Fruit fly (Drosophila melanogaster) whole organism, embryonic: ENCODE data around the gene Gcna.

Source experiments
- B-H1 ChIP-seq: fragments of 200-800 bp; sonication (Bioruptor generic); IDR thresholded peaks from 3 replicates; pipeline ENCODE4 v1.3.6; 2022; ENCODE audit warnings: missing biosample characterization, missing genetic modification characterization
- CG10209 ChIP-seq: fragments of 200-800 bp; sonication (Bioruptor generic); optimal IDR thresholded peaks from 3 replicates; lab custom pipeline; 2017; ENCODE audit warnings: missing biosample characterization, mild to moderate bottlenecking, missing genetic modification characterization, missing genetic modification reagents
- CG11093 ChIP-seq: fragments of 200-800 bp; sonication (Bioruptor generic); IDR thresholded peaks from 3 replicates; pipeline ENCODE4 v1.3.6; 2022; ENCODE audit warnings: missing biosample characterization, missing genetic modification characterization
- CG12659 ChIP-seq: fragments of 200-800 bp; sonication (Bioruptor generic); optimal IDR thresholded peaks from 3 replicates; lab custom pipeline; 2017; ENCODE audit warnings: mild to moderate bottlenecking, missing biosample characterization, missing genetic modification reagents, missing genetic modification characterization
- CG13424 ChIP-seq: fragments of 200-800 bp; sonication (Bioruptor generic); optimal IDR thresholded peaks from 2 replicates; lab custom pipeline; 2019; ENCODE audit warnings: missing biosample characterization, mild to moderate bottlenecking, missing genetic modification characterization, moderate library complexity
- CG14710 ChIP-seq: fragments of 200-800 bp; sonication (Bioruptor generic); optimal IDR thresholded peaks from 3 replicates; lab custom pipeline; 2019; ENCODE audit warnings: missing biosample characterization, mild to moderate bottlenecking, missing genetic modification characterization, moderate library complexity
- CG16779 ChIP-seq: fragments of 200-800 bp; sonication (Bioruptor generic); IDR thresholded peaks from 2 replicates; pipeline ENCODE4 v1.3.6; 2022; ENCODE audit warnings: missing biosample characterization, missing genetic modification characterization
- CG1792 ChIP-seq: fragments of 200-800 bp; sonication (Bioruptor generic); optimal IDR thresholded peaks from 2 replicates; lab custom pipeline; 2016; ENCODE audit warnings: missing biosample characterization, missing genetic modification characterization
- CG3065 ChIP-seq: fragments of 200-800 bp; sonication (Bioruptor generic); optimal IDR thresholded peaks from 2 replicates; lab custom pipeline; 2016; ENCODE audit warnings: missing biosample characterization, missing genetic modification characterization
- CG31388 ChIP-seq: fragments of 200-800 bp; sonication (Bioruptor generic); optimal IDR thresholded peaks from 2 replicates; lab custom pipeline; 2016; ENCODE audit warnings: missing biosample characterization, missing genetic modification characterization
- CG4328 ChIP-seq: fragments of 200-800 bp; sonication (Bioruptor generic); optimal IDR thresholded peaks from 3 replicates; lab custom pipeline; 2017; ENCODE audit warnings: missing biosample characterization, missing genetic modification reagents, missing genetic modification characterization
- CG6654 ChIP-seq: fragments of 200-800 bp; sonication (Bioruptor generic); optimal IDR thresholded peaks from 2 replicates; lab custom pipeline; 2017; ENCODE audit warnings: missing biosample characterization, mild to moderate bottlenecking, missing genetic modification characterization
- CG6854 ChIP-seq: fragments of 200-800 bp; sonication (Bioruptor generic); optimal IDR thresholded peaks from 3 replicates; lab custom pipeline; 2017; ENCODE audit warnings: missing biosample characterization, mild to moderate bottlenecking, missing genetic modification characterization
- CG7556 ChIP-seq: fragments of 200-800 bp; sonication (Bioruptor generic); optimal IDR thresholded peaks from 2 replicates; lab custom pipeline; 2017; ENCODE audit warnings: missing biosample characterization, mild to moderate bottlenecking, missing genetic modification characterization
- CG8290 ChIP-seq, 3 experiments: fragments of 200-800 bp; sonication (Bioruptor generic); optimal IDR thresholded peaks; 2 replicates each; lab custom pipeline; 2016 to 2019; ENCODE audit warnings: missing biosample characterization in 3 of 3, missing genetic modification characterization in 3 of 3, mild to moderate bottlenecking in 2 of 3, moderate library complexity in 1 of 3
- CG9797 ChIP-seq: fragments of 200-800 bp; sonication (Bioruptor generic); optimal IDR thresholded peaks from 3 replicates; lab custom pipeline; 2018; ENCODE audit warnings: missing biosample characterization, mild to moderate bottlenecking, missing genetic modification characterization
- CG9876 ChIP-seq: fragments of 200-800 bp; sonication (Bioruptor generic); optimal IDR thresholded peaks from 2 replicates; lab custom pipeline; 2016; ENCODE audit warnings: missing biosample characterization, missing genetic modification characterization
- Dip2 ChIP-seq: fragments of 200-800 bp; sonication (Bioruptor generic); IDR thresholded peaks from 2 replicates; pipeline ENCODE4 v1.3.6; 2022; ENCODE audit warnings: missing biosample characterization, missing genetic modification characterization
- Dref ChIP-seq: fragments of 200-800 bp; sonication (Bioruptor generic); IDR thresholded peaks from 2 replicates; pipeline ENCODE4 v1.3.6; 2022; ENCODE audit warnings: missing biosample characterization, missing genetic modification characterization
- Gsc ChIP-seq: fragments of 200-800 bp; sonication (Bioruptor generic); IDR thresholded peaks from 2 replicates; pipeline ENCODE4 v1.3.6; 2022; ENCODE audit warnings: missing biosample characterization, missing genetic modification characterization
- HLH54F ChIP-seq: fragments of 200-800 bp; sonication (Bioruptor generic); optimal IDR thresholded peaks from 3 replicates; lab custom pipeline; 2016; ENCODE audit warnings: missing biosample characterization, missing genetic modification characterization
- Hey ChIP-seq: fragments of 200-800 bp; sonication (Bioruptor generic); optimal IDR thresholded peaks from 3 replicates; lab custom pipeline; 2018; ENCODE audit warnings: missing biosample characterization, mild to moderate bottlenecking, missing genetic modification characterization
- Lim3 ChIP-seq: fragments of 200-800 bp; sonication (Bioruptor generic); IDR thresholded peaks from 2 replicates; pipeline ENCODE4 v1.3.6; 2022; ENCODE audit warnings: missing biosample characterization, missing genetic modification characterization
- NfI ChIP-seq: fragments of 200-800 bp; sonication (Bioruptor generic); optimal IDR thresholded peaks from 3 replicates; lab custom pipeline; 2018; ENCODE audit warnings: missing biosample characterization, mild to moderate bottlenecking, missing genetic modification characterization, moderate library complexity
- Pdp1 ChIP-seq, 2 experiments: fragments of 200-800 bp; sonication (Bioruptor generic); optimal IDR thresholded peaks; 3 replicates each; lab custom pipeline; 2016; ENCODE audit warnings: missing biosample characterization in 2 of 2, missing genetic modification characterization in 2 of 2, mild to moderate bottlenecking in 1 of 2, moderate library complexity in 1 of 2
- aop ChIP-seq: fragments of 200-800 bp; sonication (Bioruptor generic); IDR thresholded peaks from 2 replicates; pipeline ENCODE4 v1.3.6; 2022; ENCODE audit warnings: missing biosample characterization, missing genetic modification characterization
- ara ChIP-seq: fragments of 200-800 bp; sonication (Bioruptor generic); IDR thresholded peaks from 2 replicates; pipeline ENCODE4 v1.3.6; 2022; ENCODE audit warnings: missing biosample characterization, missing genetic modification characterization
- cg ChIP-seq: fragments of 200-800 bp; sonication (Bioruptor generic); optimal IDR thresholded peaks from 3 replicates; lab custom pipeline; 2019; ENCODE audit warnings: missing biosample characterization, mild to moderate bottlenecking, missing genetic modification characterization, moderate library complexity
- chif ChIP-seq, 2 experiments: fragments of 200-800 bp; sonication (Bioruptor generic); optimal IDR thresholded peaks; 3 replicates each; lab custom pipeline; 2016; ENCODE audit warnings: missing biosample characterization in 2 of 2, missing genetic modification characterization in 2 of 2
- da ChIP-seq: fragments of 200-800 bp; sonication (Bioruptor generic); optimal IDR thresholded peaks from 2 replicates; lab custom pipeline; 2016; ENCODE audit warnings: missing biosample characterization, missing genetic modification characterization
- esg ChIP-seq: fragments of 200-800 bp; sonication (Bioruptor generic); conservative IDR thresholded peaks from 2 replicates; pipeline ENCODE4 v1.3.6; 2022; ENCODE audit warnings: missing biosample characterization, missing genetic modification characterization
- fd96Cb ChIP-seq: fragments of 200-800 bp; sonication (Bioruptor generic); optimal IDR thresholded peaks from 2 replicates; lab custom pipeline; 2018; ENCODE audit warnings: missing biosample characterization, mild to moderate bottlenecking, missing genetic modification characterization, moderate library complexity
- h ChIP-seq: fragments of >200 bp; optimal IDR thresholded peaks from 2 replicates; lab custom pipeline; 2017
- hbn ChIP-seq: fragments of 200-800 bp; sonication (Bioruptor generic); IDR thresholded peaks from 2 replicates; pipeline ENCODE4 v1.3.6; 2022; ENCODE audit warnings: missing biosample characterization, missing genetic modification characterization; ENCODE audit not compliant: partially characterized antibody
- lbe ChIP-seq: fragments of 200-800 bp; sonication (Bioruptor generic); optimal IDR thresholded peaks from 2 replicates; lab custom pipeline; 2016; ENCODE audit warnings: missing biosample characterization, mild to moderate bottlenecking, missing genetic modification characterization
- lilli ChIP-seq: fragments of 200-800 bp; sonication (Bioruptor generic); optimal IDR thresholded peaks from 3 replicates; lab custom pipeline; 2016; ENCODE audit warnings: missing biosample characterization, missing genetic modification characterization
- lov ChIP-seq, 2 experiments: fragments of 200-800 bp in 1 of 2; fragments of >200 bp in 1 of 2; sonication (Bioruptor generic) in 1 of 2; IDR thresholded peaks in 1 of 2; optimal IDR thresholded peaks in 1 of 2; 2 replicates in 1 of 2; 3 replicates in 1 of 2; pipeline versions ENCODE4 v1.3.6 to Lab custom; 2017 to 2022; ENCODE audit warnings: missing biosample characterization in 1 of 2, missing genetic modification characterization in 1 of 2
- nau ChIP-seq: fragments of 200-800 bp; sonication (Bioruptor generic); optimal IDR thresholded peaks from 3 replicates; lab custom pipeline; 2017; ENCODE audit warnings: missing biosample characterization, mild to moderate bottlenecking, missing genetic modification characterization, missing genetic modification reagents
- phol ChIP-seq: fragments of 200-800 bp; sonication (Bioruptor generic); optimal IDR thresholded peaks from 3 replicates; lab custom pipeline; 2018; ENCODE audit warnings: missing biosample characterization, mild to moderate bottlenecking, missing genetic modification characterization, moderate library complexity
- pita ChIP-seq: fragments of 200-800 bp; sonication (Bioruptor generic); optimal IDR thresholded peaks from 2 replicates; lab custom pipeline; 2017; ENCODE audit warnings: missing biosample characterization, mild to moderate bottlenecking, missing genetic modification characterization
- pnt ChIP-seq: fragments of 200-800 bp; sonication (Bioruptor generic); optimal IDR thresholded peaks from 3 replicates; lab custom pipeline; 2016; ENCODE audit warnings: missing biosample characterization, missing genetic modification characterization
- repo ChIP-seq: fragments of 200-800 bp; sonication (Bioruptor generic); optimal IDR thresholded peaks from 2 replicates; lab custom pipeline; 2016; ENCODE audit warnings: missing biosample characterization, missing genetic modification characterization
- ro ChIP-seq: fragments of 200-800 bp; sonication (Bioruptor generic); IDR thresholded peaks from 2 replicates; pipeline ENCODE4 v1.3.6; 2022; ENCODE audit warnings: missing biosample characterization, missing genetic modification characterization
- run ChIP-seq: fragments of 200-800 bp; sonication (Bioruptor generic); optimal IDR thresholded peaks from 3 replicates; lab custom pipeline; 2018; ENCODE audit warnings: missing biosample characterization, mild to moderate bottlenecking, missing genetic modification characterization
- slou ChIP-seq: fragments of 200-800 bp; sonication (Bioruptor generic); optimal IDR thresholded peaks from 3 replicates; lab custom pipeline; 2016; ENCODE audit warnings: missing biosample characterization, missing genetic modification characterization
- slp2 ChIP-seq: fragments of 200-800 bp; sonication (Bioruptor generic); optimal IDR thresholded peaks from 2 replicates; lab custom pipeline; 2016; ENCODE audit warnings: missing biosample characterization, missing genetic modification characterization
- tin ChIP-seq: fragments of 200-800 bp; sonication (Bioruptor generic); optimal IDR thresholded peaks from 3 replicates; lab custom pipeline; 2016; ENCODE audit warnings: missing biosample characterization, missing genetic modification characterization
- tna ChIP-seq: fragments of 200-800 bp; sonication (Bioruptor generic); IDR thresholded peaks from 2 replicates; pipeline ENCODE4 v1.3.6; 2022; ENCODE audit warnings: missing biosample characterization, missing genetic modification characterization; ENCODE audit not compliant: partially characterized antibody
- trem ChIP-seq: fragments of 200-800 bp; optimal IDR thresholded peaks from 3 replicates; lab custom pipeline; 2019; ENCODE audit warnings: missing biosample characterization, mild to moderate bottlenecking, missing genetic modification characterization, moderate library complexity
- vvl ChIP-seq: fragments of 200-800 bp; sonication (Bioruptor generic); IDR thresholded peaks from 2 replicates; pipeline ENCODE4 v1.3.6; 2022; ENCODE audit warnings: missing biosample characterization, missing genetic modification characterization

Gcna gene

DNA sequence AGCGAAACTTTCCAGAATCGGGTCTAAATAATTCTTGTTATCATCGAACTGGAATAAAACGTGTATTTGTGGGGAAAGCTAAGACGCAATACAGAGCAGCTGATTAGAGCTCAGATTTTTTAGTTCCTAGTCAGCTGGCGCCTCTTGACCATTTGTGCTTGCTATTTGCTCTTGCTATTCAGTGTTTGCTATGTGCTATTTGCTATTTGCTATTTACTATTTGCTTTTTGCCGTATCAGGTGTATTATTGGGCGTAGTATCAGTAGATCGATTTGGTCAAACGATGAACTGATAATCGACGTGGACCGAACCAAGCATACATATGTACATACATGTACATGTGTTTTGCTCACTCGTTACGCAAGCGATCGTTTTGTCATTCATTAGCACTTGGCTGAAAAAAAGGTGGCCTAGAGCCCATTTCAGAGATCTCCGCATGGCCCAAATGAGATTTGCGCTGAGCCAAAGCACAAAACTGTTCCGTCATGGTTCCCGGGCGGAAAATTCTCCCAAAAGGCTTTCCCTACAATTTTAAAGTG is 20.2 kb downstream of the Gcna start (continued):
- TF ChIP-seq slou (GFP tag; lab: Kevin White, UChicago) (no peak), CG4328 (GFP tag; lab: Kevin White, UChicago) (no peak), aop (GFP tag; lab: Robert Waterston, UW) (no peak), Hey (tag; lab: Kevin White, UChicago) (peak; percentile 56), CG9876 (peak; percentile 36), CG14710 (no peak), NfI (GFP tag; lab: Kevin White, UChicago) (peak; percentile 17), hbn (GFP tag; lab: Robert Waterston, UW) (no peak), CG6654 (GFP tag; lab: Kevin White, UChicago) (no peak), CG13424 (no peak), CG31388 (GFP tag; lab: Kevin White, UChicago) (no peak), CG8290 (GFP tag; optimal IDR thresholded peaks at IDR 0.05; lab: Kevin White, UChicago) (no peak), CG8290 (tag; optimal IDR thresholded peaks at IDR 0.05; lab: Kevin White, UChicago) (peak in 1 of 2 experiments; percentile 85), CG10209 (GFP tag; lab: Kevin White, UChicago) (peak; percentile 61), chif (GFP tag; optimal IDR thresholded peaks at IDR 0.05; lab: Kevin White, UChicago) (peak in 1 of 2 experiments; percentile 66), pnt (GFP tag; lab: Kevin White, UChicago) (no peak), CG6854 (no peak), CG9797 (GFP tag; lab: Kevin White, UChicago) (no peak), fd96Cb (tag; lab: Kevin White, UChicago) (no peak), pita (GFP tag; lab: Kevin White, UChicago) (no peak), h (lab: Kevin White, UChicago) (no peak), cg (GFP tag; lab: Kevin White, UChicago) (no peak), lilli (GFP tag; lab: Kevin White, UChicago) (peak; percentile 42), lov (optimal IDR thresholded peaks at IDR 0.05; lab: Kevin White, UChicago) (no peak), lov (GFP tag; IDR thresholded peaks at IDR 0.05; lab: Robert Waterston, UW) (no peak), vvl (peak; percentile 35), CG3065 (GFP tag; lab: Kevin White, UChicago) (no peak), repo (peak; percentile 27), Lim3 (GFP tag; lab: Robert Waterston, UW) (no peak), B-H1 (GFP tag; lab: Robert Waterston, UW) (peak; percentile 31; the same call in 1 of the 3 replicates), HLH54F (GFP tag; lab: Kevin White, UChicago) (no peak), da (GFP tag; lab: Kevin White, UChicago) (peak; percentile 54), CG1792 (GFP tag; lab: Kevin White, UChicago) (peak; percentile 87), Gsc (no peak), ara (GFP tag; lab: Robert Waterston, UW) (no peak), lbe (no peak), Pdp1 (GFP tag; optimal IDR thresholded peaks at IDR 0.05; lab: Kevin White, UChicago) (peak; percentile 10 to 91), esg (no peak), phol (tag; lab: Kevin White, UChicago) (no peak), Dip2 (GFP tag; lab: Robert Waterston, UW) (no peak), CG11093 (GFP tag; lab: Robert Waterston, UW) (no peak), tna (GFP tag; lab: Robert Waterston, UW) (no peak), CG7556 (GFP tag; lab: Kevin White, UChicago) (peak; percentile 38), slp2 (GFP tag; lab: Kevin White, UChicago) (no peak), Dref (GFP tag; lab: Robert Waterston, UW) (no peak), trem (no peak), nau (peak; percentile 62), run (no peak), tin (GFP tag; lab: Kevin White, UChicago) (no peak), CG16779 (GFP tag; lab: Robert Waterston, UW) (0 out of 2 replicates have a peak, but pooled peaks have one; percentile 37), ro (GFP tag; lab: Robert Waterston, UW) (no peak), CG12659 (GFP tag; lab: Kevin White, UChicago) (peak; percentile 53)
